Worm (Caenorhabditis elegans) whole organism, L1 larva: ENCODE measurements around the gene Y37E11AL.1.
A peak's percentile ranks its signal among the peaks of the same experiment; 100 is the strongest.

ENCODE experiments used
- C34B4.2 ChIP-seq: sonication (generic microtip); optimal IDR thresholded peaks from 2 replicates; lab custom pipeline; 2017; ENCODE audit warnings: mild to moderate bottlenecking, missing genetic modification characterization, missing compliant biosample characterization
- alr-1 ChIP-seq: fragments of 200-800 bp; sonication (Bioruptor generic); optimal IDR thresholded peaks from 2 replicates; lab custom pipeline; 2018; ENCODE audit warnings: borderline replicate concordance, mild to moderate bottlenecking, missing genetic modification characterization, missing compliant biosample characterization
- blmp-1 ChIP-seq: fragments of 150-350 bp; optimal IDR thresholded peaks from 2 replicates; lab custom pipeline; 2014; ENCODE audit warnings: missing biosample characterization, missing genetic modification characterization
- ceh-63 ChIP-seq: fragments of 200-800 bp; sonication (Bioruptor generic); optimal IDR thresholded peaks from 2 replicates; lab custom pipeline; 2018; ENCODE audit warnings: mild to moderate bottlenecking, missing genetic modification characterization, missing compliant biosample characterization
- ceh-82 ChIP-seq, 3 experiments: fragments of 150-350 bp in 1 of 3; sonication (generic microtip) in 2 of 3; optimal IDR thresholded peaks; 2 replicates each; lab custom pipeline; 2014 to 2017; ENCODE audit warnings: missing biosample characterization in 3 of 3, missing genetic modification characterization in 3 of 3
- dpl-1 ChIP-seq, 3 experiments: fragments of 150-350 bp in 2 of 3; sonication (generic microtip) in 1 of 3; optimal IDR thresholded peaks; 2 replicates each; lab custom pipeline; 2014 to 2017; ENCODE audit warnings: missing biosample characterization in 3 of 3, missing genetic modification characterization in 3 of 3, missing genetic modification reagents in 3 of 3
- dsc-1 ChIP-seq: sonication (generic microtip); optimal IDR thresholded peaks from 2 replicates; lab custom pipeline; 2016; ENCODE audit warnings: mild to moderate bottlenecking, missing genetic modification characterization, missing compliant biosample characterization
- efl-1 ChIP-seq, 4 experiments: fragments of 150-350 bp; optimal IDR thresholded peaks in 3 of 4; peaks in 1 of 4; 1 replicate in 1 of 4; 2 replicates in 3 of 4; lab custom pipeline; 2014; ENCODE audit warnings: missing biosample characterization in 2 of 4, missing genetic modification characterization in 2 of 4, missing genetic modification reagents in 2 of 4
- efl-3 ChIP-seq: fragments of 200-800 bp; sonication (Bioruptor generic); optimal IDR thresholded peaks from 2 replicates; lab custom pipeline; 2018; ENCODE audit warnings: mild to moderate bottlenecking, missing genetic modification characterization, missing compliant biosample characterization
- elt-2 ChIP-seq: sonication (generic microtip); optimal IDR thresholded peaks from 2 replicates; lab custom pipeline; 2016; ENCODE audit warnings: missing genetic modification characterization, mild to moderate bottlenecking, inconsistent platforms, missing compliant biosample characterization, missing genetic modification reagents
- elt-3 ChIP-seq, 6 experiments: fragments of 150-350 bp in 1 of 6; sonication (generic microtip); optimal IDR thresholded peaks; 2 replicates each; lab custom pipeline; 2017 to 2018; ENCODE audit warnings: missing biosample characterization in 6 of 6, missing genetic modification characterization in 6 of 6, inconsistent platforms in 1 of 6
- fkh-4 ChIP-seq: sonication (generic microtip); optimal IDR thresholded peaks from 2 replicates; lab custom pipeline; 2016; ENCODE audit warnings: missing compliant biosample characterization, missing genetic modification characterization, borderline replicate concordance
- fkh-8 ChIP-seq: sonication (generic microtip); optimal IDR thresholded peaks from 2 replicates; lab custom pipeline; 2016; ENCODE audit warnings: mild to moderate bottlenecking, missing genetic modification characterization, missing compliant biosample characterization
- hlh-17 ChIP-seq: fragments of 200-800 bp; sonication (Bioruptor generic); optimal IDR thresholded peaks from 2 replicates; lab custom pipeline; 2018; ENCODE audit warnings: missing genetic modification characterization, mild to moderate bottlenecking, missing compliant biosample characterization, moderate library complexity, borderline replicate concordance
- hpl-2 ChIP-seq: fragments of 150-350 bp; optimal IDR thresholded peaks from 2 replicates; lab custom pipeline; 2014; ENCODE audit warnings: missing biosample characterization, missing genetic modification reagents, missing genetic modification characterization
- irx-1 ChIP-seq: sonication (generic microtip); optimal IDR thresholded peaks from 2 replicates; lab custom pipeline; 2016; ENCODE audit warnings: missing genetic modification characterization, missing compliant biosample characterization
- jun-1 ChIP-seq: fragments of 150-350 bp; optimal IDR thresholded peaks from 2 replicates; lab custom pipeline; 2014; ENCODE audit warnings: missing biosample characterization, missing genetic modification reagents, missing genetic modification characterization
- lin-13 ChIP-seq: fragments of 150-350 bp; optimal IDR thresholded peaks from 2 replicates; lab custom pipeline; 2014; ENCODE audit warnings: missing biosample characterization, missing genetic modification reagents, missing genetic modification characterization
- lin-14 ChIP-seq: fragments of 200-800 bp; sonication (Bioruptor generic); optimal IDR thresholded peaks from 2 replicates; lab custom pipeline; 2018; ENCODE audit warnings: mild to moderate bottlenecking, missing genetic modification characterization, moderate library complexity, missing compliant biosample characterization
- lin-15B ChIP-seq: fragments of 150-350 bp; sonication (generic microtip); optimal IDR thresholded peaks from 3 replicates; lab custom pipeline; 2014; ENCODE audit warnings: missing biosample characterization, missing genetic modification characterization
- lin-35 ChIP-seq, 2 experiments: fragments of 150-350 bp; optimal IDR thresholded peaks; 2 replicates each; lab custom pipeline; 2014; ENCODE audit warnings: missing biosample characterization in 2 of 2, missing genetic modification characterization in 2 of 2, missing genetic modification reagents in 2 of 2
- lin-39 ChIP-seq: fragments of 150-350 bp; optimal IDR thresholded peaks from 2 replicates; lab custom pipeline; 2014; ENCODE audit warnings: missing biosample characterization, missing genetic modification reagents, missing genetic modification characterization
- mab-9 ChIP-seq: fragments of 200-800 bp; sonication (Bioruptor generic); IDR thresholded peaks from 2 replicates; pipeline ENCODE4 v1.3.6; 2022; ENCODE audit warnings: missing genetic modification reagents, missing genetic modification characterization, missing compliant biosample characterization
- mef-2 ChIP-seq: fragments of 150-350 bp; optimal IDR thresholded peaks from 2 replicates; lab custom pipeline; 2014; ENCODE audit warnings: missing biosample characterization, missing genetic modification characterization
- mep-1 ChIP-seq: fragments of 150-350 bp; optimal IDR thresholded peaks from 2 replicates; lab custom pipeline; 2014; ENCODE audit warnings: missing biosample characterization, missing genetic modification characterization
- nhr-12 ChIP-seq: sonication (generic microtip); optimal IDR thresholded peaks from 2 replicates; lab custom pipeline; 2017; ENCODE audit warnings: missing biosample characterization, missing genetic modification characterization
- nhr-19 ChIP-seq: fragments of 200-800 bp; sonication (Bioruptor generic); conservative IDR thresholded peaks from 2 replicates; pipeline ENCODE4 v1.3.6; 2022; ENCODE audit warnings: missing genetic modification characterization, missing compliant biosample characterization
- nhr-20 ChIP-seq: sonication (generic microtip); optimal IDR thresholded peaks from 2 replicates; lab custom pipeline; 2016; ENCODE audit warnings: mild to moderate bottlenecking, missing genetic modification characterization, missing compliant biosample characterization
- nhr-237 ChIP-seq: fragments of 150-350 bp; optimal IDR thresholded peaks from 2 replicates; lab custom pipeline; 2014; ENCODE audit warnings: missing biosample characterization, missing genetic modification characterization
- nhr-28 ChIP-seq: fragments of 150-350 bp; optimal IDR thresholded peaks from 2 replicates; lab custom pipeline; 2014; ENCODE audit warnings: missing biosample characterization, missing genetic modification characterization
- nhr-76 ChIP-seq: sonication (generic microtip); optimal IDR thresholded peaks from 2 replicates; lab custom pipeline; 2017; ENCODE audit warnings: missing biosample characterization, missing genetic modification characterization
- nhr-84 ChIP-seq: sonication (generic microtip); optimal IDR thresholded peaks from 2 replicates; lab custom pipeline; 2017; ENCODE audit warnings: missing biosample characterization, missing genetic modification characterization
- nhr-90 ChIP-seq: sonication (generic microtip); optimal IDR thresholded peaks from 2 replicates; lab custom pipeline; 2016; ENCODE audit warnings: mild to moderate bottlenecking, missing genetic modification characterization, missing compliant biosample characterization; ENCODE audit not compliant: poor library complexity
- pag-3 ChIP-seq: sonication (generic microtip); optimal IDR thresholded peaks from 2 replicates; lab custom pipeline; 2017; ENCODE audit warnings: missing genetic modification characterization, mild to moderate bottlenecking, missing compliant biosample characterization, antibody characterized with exemption, borderline replicate concordance; ENCODE audit not compliant: insufficient read depth
- pqm-1 ChIP-seq: sonication (generic microtip); optimal IDR thresholded peaks from 3 replicates; lab custom pipeline; 2017; ENCODE audit warnings: missing biosample characterization, missing genetic modification characterization
- skn-1 ChIP-seq: fragments of 150-350 bp; optimal IDR thresholded peaks from 2 replicates; lab custom pipeline; 2014; ENCODE audit warnings: missing biosample characterization, missing genetic modification characterization
- snpc-4 ChIP-seq: fragments of 150-350 bp; optimal IDR thresholded peaks from 2 replicates; lab custom pipeline; 2014; ENCODE audit warnings: missing biosample characterization, missing genetic modification characterization
- snu-23 ChIP-seq: sonication (generic microtip); optimal IDR thresholded peaks from 2 replicates; lab custom pipeline; 2016; ENCODE audit warnings: missing genetic modification characterization, missing compliant biosample characterization
- sox-4 ChIP-seq: sonication (generic microtip); optimal IDR thresholded peaks from 2 replicates; lab custom pipeline; 2016; ENCODE audit warnings: missing genetic modification characterization, missing compliant biosample characterization
- sup-37 ChIP-seq: fragments of 200-800 bp; sonication (Bioruptor generic); optimal IDR thresholded peaks from 2 replicates; lab custom pipeline; 2018; ENCODE audit warnings: mild to moderate bottlenecking, missing genetic modification characterization, missing compliant biosample characterization
- swsn-7 ChIP-seq: sonication (generic microtip); optimal IDR thresholded peaks from 2 replicates; lab custom pipeline; 2016; ENCODE audit warnings: missing genetic modification characterization, missing compliant biosample characterization
- tbx-2 ChIP-seq: sonication (generic microtip); optimal IDR thresholded peaks from 2 replicates; lab custom pipeline; 2016; ENCODE audit warnings: missing genetic modification characterization, missing compliant biosample characterization
- tlp-1 ChIP-seq: fragments of 150-350 bp; optimal IDR thresholded peaks from 2 replicates; lab custom pipeline; 2014; ENCODE audit warnings: missing biosample characterization, missing genetic modification characterization
- unc-130 ChIP-seq: fragments of 150-350 bp; optimal IDR thresholded peaks from 2 replicates; lab custom pipeline; 2017; ENCODE audit warnings: missing biosample characterization, missing genetic modification characterization, inconsistent platforms
- unc-30 ChIP-seq: sonication (generic microtip); optimal IDR thresholded peaks from 2 replicates; lab custom pipeline; 2017; ENCODE audit warnings: missing biosample characterization, missing genetic modification characterization
- unc-62 ChIP-seq: fragments of 150-350 bp; optimal IDR thresholded peaks from 2 replicates; lab custom pipeline; 2014; ENCODE audit warnings: missing biosample characterization, missing genetic modification reagents, missing genetic modification characterization
- unc-86 ChIP-seq: sonication (generic microtip); optimal IDR thresholded peaks from 2 replicates; lab custom pipeline; 2016; ENCODE audit warnings: missing genetic modification characterization, missing compliant biosample characterization
- unc-98 ChIP-seq: fragments of 200-800 bp; sonication (Bioruptor generic); IDR thresholded peaks from 2 replicates; pipeline ENCODE4 v1.3.6; 2022; ENCODE audit warnings: missing genetic modification characterization, missing compliant biosample characterization
- xbp-1 ChIP-seq: sonication (generic microtip); optimal IDR thresholded peaks from 2 replicates; lab custom pipeline; 2016; ENCODE audit warnings: missing genetic modification characterization, missing compliant biosample characterization
- zag-1 ChIP-seq: fragments of 150-350 bp; optimal IDR thresholded peaks from 2 replicates; lab custom pipeline; 2014; ENCODE audit warnings: missing biosample characterization, missing genetic modification characterization

Gene Y37E11AL.1

DNA sequence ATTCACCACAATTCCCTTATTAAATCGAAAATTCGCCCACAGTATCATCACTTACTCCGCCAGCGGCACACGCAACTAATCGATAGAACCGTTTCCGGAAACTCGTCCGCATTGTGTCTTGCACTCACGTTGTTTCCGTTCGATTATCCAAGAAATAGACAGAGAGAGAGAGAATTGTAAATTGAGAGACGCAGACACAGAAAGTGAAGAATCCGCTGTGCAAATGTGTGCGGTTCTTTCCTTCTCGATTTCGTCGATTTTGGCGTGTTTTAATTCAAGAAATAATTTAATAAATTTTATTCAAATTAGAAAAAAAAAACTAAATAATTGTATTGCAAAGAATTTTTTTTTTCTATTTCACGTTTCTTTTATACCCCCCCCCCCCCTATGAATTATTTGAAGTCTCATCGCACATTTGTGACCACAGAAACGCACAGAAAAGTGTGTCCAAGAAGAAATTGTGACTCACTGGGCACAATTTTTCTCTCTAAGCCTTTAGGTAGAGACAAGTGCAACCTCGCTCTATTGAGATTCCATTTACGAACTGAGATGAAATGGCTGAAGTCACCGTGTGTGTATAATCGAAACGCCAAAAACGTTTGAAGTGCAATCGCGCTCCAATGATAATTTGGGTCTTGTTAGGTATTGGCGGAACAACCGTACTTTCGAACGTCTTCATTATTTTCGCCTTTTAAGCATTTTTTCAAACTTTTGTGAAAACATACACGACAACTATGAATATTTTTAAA, 29.5 kb downstream of the Y37E11AL.1 start, which contains the start of gene nape-2 (continued):
- TF ChIP-seq hpl-2 (no peak), efl-3 (no peak), nhr-84 (tag; lab: Kevin White, UChicago) (no peak), swsn-7 (tag; lab: Kevin White, UChicago) (no peak), nhr-12 (tag; lab: Kevin White, UChicago) (no peak), lin-14 (GFP tag; lab: Kevin White, UChicago) (peak; percentile 70), unc-98 (GFP tag; lab: Robert Waterston, UW) (no peak), mep-1 (tag; lab: Kevin White, UChicago) (no peak), irx-1 (tag; lab: Kevin White, UChicago) (no peak), nhr-237 (no peak), nhr-90 (no peak), zag-1 (tag; lab: Kevin White, UChicago) (no peak), blmp-1 (peak; percentile 5), pqm-1 (tag; lab: Kevin White, UChicago) (no peak), pag-3 (no peak), efl-1 (optimal IDR thresholded peaks at IDR 0.05; lab: Kevin White, UChicago) (no peak), efl-1 (GFP tag; optimal IDR thresholded peaks at IDR 0.05 in 1 of 2; lab: Kevin White, UChicago) (peak in 1 of 2 experiments; percentile 91), dpl-1 (GFP tag; optimal IDR thresholded peaks at IDR 0.05; lab: Kevin White, UChicago) (peak in 1 of 3 experiments; percentile 22), mab-9 (no peak), lin-39 (tag; lab: Kevin White, UChicago) (no peak), fkh-8 (tag; lab: Kevin White, UChicago) (no peak), nhr-19 (GFP tag; lab: Robert Waterston, UW) (no peak), tlp-1 (no peak), mef-2 (tag; lab: Kevin White, UChicago) (no peak), tbx-2 (tag; lab: Kevin White, UChicago) (no peak), nhr-28 (no peak), skn-1 (no peak), jun-1 (tag; lab: Kevin White, UChicago) (no peak), ceh-63 (GFP tag; lab: Kevin White, UChicago) (no peak), unc-62 (GFP tag; lab: Kevin White, UChicago) (no peak), hlh-17 (no peak), unc-30 (no peak), elt-2 (tag; lab: Kevin White, UChicago) (no peak), unc-86 (no peak), alr-1 (tag; lab: Kevin White, UChicago) (peak; percentile 60), unc-130 (tag; lab: Kevin White, UChicago) (no peak), xbp-1 (no peak), snu-23 (GFP tag; lab: Kevin White, UChicago) (no peak), dsc-1 (tag; lab: Kevin White, UChicago) (no peak), C34B4.2 (tag; lab: Kevin White, UChicago) (no peak), fkh-4 (tag; lab: Kevin White, UChicago) (no peak)

DNA sequence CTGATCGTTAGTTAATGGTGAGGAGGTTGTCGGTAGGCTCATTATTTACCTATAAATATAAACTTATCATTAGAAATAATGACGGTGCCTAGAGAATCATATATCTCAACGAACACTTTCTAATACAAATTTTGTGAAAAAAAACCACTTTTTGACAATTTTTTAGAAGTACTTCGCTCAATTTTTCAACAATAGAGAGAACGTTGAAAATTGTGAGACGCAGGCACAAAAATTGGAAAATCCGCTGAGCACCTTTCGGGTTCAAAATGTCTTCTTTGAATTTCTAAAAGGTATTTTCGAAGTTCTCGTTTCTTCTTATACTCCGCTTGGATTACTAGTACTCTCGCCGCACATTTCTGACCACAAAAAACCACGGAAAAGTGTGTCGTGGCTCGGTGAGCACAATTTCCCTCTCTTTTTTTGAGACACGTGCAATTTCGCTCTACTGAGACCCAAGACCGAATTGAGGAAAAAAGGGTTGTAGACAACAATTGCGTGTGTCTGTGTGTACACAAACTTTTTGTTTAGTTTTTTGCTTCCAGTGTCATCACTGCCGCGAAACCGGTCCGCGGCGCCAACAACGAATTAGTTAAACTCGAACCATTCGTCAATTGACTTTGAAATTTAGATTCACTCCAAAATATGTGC, 31.7 kb downstream of the Y37E11AL.1 start, which contains the start of gene nape-1:
Gene nape-1, minus strand, starts transcription at position 51 of the 648 bp plus-strand sequence.
- peak; percentile 34 for TF ChIP-seq lin-15B
- TF ChIP-seq mef-2 (tag; lab: Kevin White, UChicago) = peak; percentile 35
- TF ChIP-seq ceh-82 (tag; optimal IDR thresholded peaks at IDR 0.05; lab: Kevin White, UChicago) = peak in 1 of 3 experiments; percentile 54
- no peak for TF ChIP-seq sup-37
- peak; percentile 0 for TF ChIP-seq mep-1 (tag; lab: Kevin White, UChicago)
- TF ChIP-seq nhr-76 = no peak
- TF ChIP-seq lin-14 (GFP tag; lab: Kevin White, UChicago) = peak; percentile 81
- TF ChIP-seq efl-3 = no peak
- TF ChIP-seq fkh-8 (tag; lab: Kevin White, UChicago) = peak; percentile 47
- TF ChIP-seq sox-4 (tag; lab: Kevin White, UChicago) = no peak
- TF ChIP-seq lin-35 (GFP tag; optimal IDR thresholded peaks at IDR 0.05; lab: Kevin White, UChicago) = peak; percentile 18 to 46
- TF ChIP-seq xbp-1 = peak; percentile 5
- peak; percentile 10 for TF ChIP-seq swsn-7 (tag; lab: Kevin White, UChicago)
- TF ChIP-seq C34B4.2 (tag; lab: Kevin White, UChicago) = no peak
- TF ChIP-seq alr-1 (tag; lab: Kevin White, UChicago) = no peak
- no peak for TF ChIP-seq unc-30
- TF ChIP-seq lin-13 (GFP tag; lab: Kevin White, UChicago) = no peak
- no peak for TF ChIP-seq elt-3 (tag; optimal IDR thresholded peaks at IDR 0.05; lab: Kevin White, UChicago)
- TF ChIP-seq snpc-4 (tag; lab: Kevin White, UChicago) = no peak
- TF ChIP-seq nhr-20 (tag; lab: Kevin White, UChicago) = peak; percentile 18
- TF ChIP-seq snu-23 (GFP tag; lab: Kevin White, UChicago) = peak; percentile 31
